Fruit fly (Drosophila melanogaster) whole organism, embryonic: ENCODE measurements around the gene CG43338.
A peak's percentile ranks its signal among the peaks of the same experiment; 100 is the strongest.

Experiments
- Asciz ChIP-seq: fragments of 200-800 bp; sonication (Bioruptor generic); optimal IDR thresholded peaks from 2 replicates; lab custom pipeline; 2017; ENCODE audit warnings: missing biosample characterization, mild to moderate bottlenecking, missing genetic modification characterization, missing genetic modification reagents
- Atf-2 ChIP-seq: fragments of 200-800 bp; sonication (Bioruptor generic); optimal IDR thresholded peaks from 2 replicates; lab custom pipeline; 2016; ENCODE audit warnings: missing biosample characterization, missing genetic modification characterization
- BtbVII ChIP-seq: fragments of 200-800 bp; sonication (Bioruptor generic); optimal IDR thresholded peaks from 3 replicates; lab custom pipeline; 2017; ENCODE audit warnings: missing biosample characterization, mild to moderate bottlenecking, missing genetic modification characterization
- CG1024 ChIP-seq: fragments of 200-800 bp; sonication (Bioruptor generic); IDR thresholded peaks from 2 replicates; pipeline ENCODE4 v1.3.6; 2022; ENCODE audit warnings: missing biosample characterization, missing genetic modification characterization
- CG11504 ChIP-seq: fragments of 200-800 bp; sonication (Bioruptor generic); optimal IDR thresholded peaks from 3 replicates; lab custom pipeline; 2019; ENCODE audit warnings: missing biosample characterization, mild to moderate bottlenecking, missing genetic modification characterization, moderate library complexity
- CG12155 ChIP-seq: fragments of 200-800 bp; sonication (Bioruptor generic); optimal IDR thresholded peaks from 3 replicates; lab custom pipeline; 2016; ENCODE audit warnings: missing biosample characterization, missing genetic modification characterization
- CG14667 ChIP-seq: fragments of 200-800 bp; sonication (Bioruptor generic); IDR thresholded peaks from 2 replicates; pipeline ENCODE4 v1.3.6; 2022; ENCODE audit warnings: missing biosample characterization, missing genetic modification characterization
- CG15269 ChIP-seq: fragments of 200-800 bp; sonication (Bioruptor generic); optimal IDR thresholded peaks from 2 replicates; lab custom pipeline; 2018; ENCODE audit warnings: missing biosample characterization, mild to moderate bottlenecking, missing genetic modification characterization, moderate library complexity
- CG17829 ChIP-seq: fragments of 200-800 bp; optimal IDR thresholded peaks from 2 replicates; lab custom pipeline; 2019; ENCODE audit warnings: missing biosample characterization, mild to moderate bottlenecking, missing genetic modification characterization, moderate library complexity
- CG2120 ChIP-seq: fragments of 200-800 bp; sonication (Bioruptor generic); optimal IDR thresholded peaks from 3 replicates; lab custom pipeline; 2016; ENCODE audit warnings: missing biosample characterization, missing genetic modification characterization
- CG2712 ChIP-seq: fragments of 200-800 bp; optimal IDR thresholded peaks from 3 replicates; lab custom pipeline; 2019; ENCODE audit warnings: missing biosample characterization, mild to moderate bottlenecking, missing genetic modification characterization, moderate library complexity
- CG31365 ChIP-seq: fragments of 200-800 bp; sonication (Bioruptor generic); optimal IDR thresholded peaks from 2 replicates; lab custom pipeline; 2018; ENCODE audit warnings: missing biosample characterization, mild to moderate bottlenecking, missing genetic modification characterization
- CG31441 ChIP-seq: fragments of 200-800 bp; sonication (Bioruptor generic); IDR thresholded peaks from 2 replicates; pipeline ENCODE4 v1.3.6; 2022; ENCODE audit warnings: missing biosample characterization, missing genetic modification characterization
- CG4820 ChIP-seq: fragments of 200-800 bp; sonication (Bioruptor generic); optimal IDR thresholded peaks from 3 replicates; lab custom pipeline; 2016; ENCODE audit warnings: missing biosample characterization, missing genetic modification characterization
- CG7357 ChIP-seq: fragments of 200-800 bp; sonication (Bioruptor generic); IDR thresholded peaks from 3 replicates; pipeline ENCODE4 v1.3.6; 2022; ENCODE audit warnings: missing biosample characterization, missing genetic modification characterization
- CG7372 ChIP-seq: fragments of 200-800 bp; sonication (Bioruptor generic); IDR thresholded peaks from 2 replicates; pipeline ENCODE4 v1.3.6; 2022; ENCODE audit warnings: missing biosample characterization, missing genetic modification characterization
- CG9797 ChIP-seq: fragments of 200-800 bp; sonication (Bioruptor generic); optimal IDR thresholded peaks from 3 replicates; lab custom pipeline; 2018; ENCODE audit warnings: missing biosample characterization, mild to moderate bottlenecking, missing genetic modification characterization
- CHES-1-like ChIP-seq: fragments of 200-800 bp; sonication (Bioruptor generic); optimal IDR thresholded peaks from 2 replicates; lab custom pipeline; 2016; ENCODE audit warnings: missing biosample characterization, missing genetic modification characterization
- D19B ChIP-seq: fragments of 200-800 bp; sonication (Bioruptor generic); optimal IDR thresholded peaks from 2 replicates; lab custom pipeline; 2017; ENCODE audit warnings: missing biosample characterization, mild to moderate bottlenecking, missing genetic modification characterization
- Dbx ChIP-seq: fragments of 200-800 bp; sonication (Bioruptor generic); IDR thresholded peaks from 3 replicates; pipeline ENCODE4 v1.3.6; 2022; ENCODE audit warnings: missing biosample characterization, missing genetic modification characterization
- Dip3 ChIP-seq: fragments of 200-800 bp; sonication (Bioruptor generic); optimal IDR thresholded peaks from 3 replicates; lab custom pipeline; 2016; ENCODE audit warnings: missing biosample characterization, missing genetic modification characterization
- E2f1 ChIP-seq: fragments of 200-800 bp; sonication (Bioruptor generic); IDR thresholded peaks from 2 replicates; pipeline ENCODE4 v1.3.6; 2022; ENCODE audit warnings: missing biosample characterization, missing genetic modification characterization
- E2f2 ChIP-seq: fragments of 200-800 bp; sonication (Bioruptor generic); IDR thresholded peaks from 2 replicates; pipeline ENCODE4 v1.3.6; 2022; ENCODE audit warnings: missing biosample characterization, missing genetic modification characterization
- Eip74EF ChIP-seq, 2 experiments: fragments of 200-800 bp in 1 of 2; fragments of >200 bp in 1 of 2; sonication (Bioruptor generic) in 1 of 2; optimal IDR thresholded peaks; 2 replicates each; lab custom pipeline; 2017 to 2019; ENCODE audit warnings: missing biosample characterization in 2 of 2, missing genetic modification characterization in 2 of 2, mild to moderate bottlenecking in 1 of 2, moderate library complexity in 1 of 2
- Fer1 ChIP-seq: fragments of 200-800 bp; sonication (Bioruptor generic); optimal IDR thresholded peaks from 2 replicates; lab custom pipeline; 2017; ENCODE audit warnings: missing biosample characterization, mild to moderate bottlenecking, missing genetic modification characterization
- Gug ChIP-seq: fragments of 200-800 bp; sonication (Bioruptor generic); IDR thresholded peaks from 4 replicates; pipeline ENCODE4 v1.3.6; 2022; ENCODE audit warnings: missing biosample characterization, missing genetic modification characterization
- HLHmδ ChIP-seq: fragments of 200-800 bp; sonication (Bioruptor generic); optimal IDR thresholded peaks from 2 replicates; lab custom pipeline; 2018; ENCODE audit warnings: missing biosample characterization, mild to moderate bottlenecking, missing genetic modification characterization, moderate library complexity
- Hr51 ChIP-seq, 2 experiments: fragments of 200-800 bp; sonication (Bioruptor generic); optimal IDR thresholded peaks; 2 replicates in 1 of 2; 3 replicates in 1 of 2; lab custom pipeline; 2016 to 2018; ENCODE audit warnings: missing biosample characterization in 2 of 2, missing genetic modification characterization in 2 of 2, mild to moderate bottlenecking in 1 of 2, moderate library complexity in 1 of 2
- MTF-1 ChIP-seq: fragments of 200-800 bp; sonication (Bioruptor generic); optimal IDR thresholded peaks from 2 replicates; lab custom pipeline; 2018; ENCODE audit warnings: missing biosample characterization, mild to moderate bottlenecking, missing genetic modification characterization, borderline replicate concordance
- Mes4 ChIP-seq: fragments of 200-800 bp; sonication (Bioruptor generic); optimal IDR thresholded peaks from 2 replicates; lab custom pipeline; 2016; ENCODE audit warnings: missing biosample characterization, missing genetic modification characterization
- NK7.1 ChIP-seq: fragments of 200-800 bp; sonication (Bioruptor generic); optimal IDR thresholded peaks from 3 replicates; lab custom pipeline; 2016; ENCODE audit warnings: missing biosample characterization, missing genetic modification characterization
- Rx ChIP-seq: fragments of 200-800 bp; sonication (Bioruptor generic); IDR thresholded peaks from 2 replicates; pipeline ENCODE4 v1.3.6; 2022; ENCODE audit warnings: missing biosample characterization, missing genetic modification characterization
- Sox100B ChIP-seq: fragments of 200-800 bp; sonication (Bioruptor generic); optimal IDR thresholded peaks from 3 replicates; lab custom pipeline; 2018; ENCODE audit warnings: missing biosample characterization, mild to moderate bottlenecking, missing genetic modification characterization
- Ssrp ChIP-seq: fragments of 200-800 bp; sonication (Bioruptor generic); optimal IDR thresholded peaks from 2 replicates; lab custom pipeline; 2018; ENCODE audit warnings: missing biosample characterization, mild to moderate bottlenecking, missing genetic modification characterization, moderate library complexity
- amos ChIP-seq: fragments of 200-800 bp; sonication (Bioruptor generic); IDR thresholded peaks from 2 replicates; pipeline ENCODE4 v1.3.6; 2022; ENCODE audit warnings: missing biosample characterization, missing genetic modification characterization; ENCODE audit not compliant: partially characterized antibody
- bowl ChIP-seq: fragments of 200-800 bp; sonication (Bioruptor generic); IDR thresholded peaks from 2 replicates; pipeline ENCODE4 v1.3.6; 2022; ENCODE audit warnings: missing biosample characterization, missing genetic modification characterization
- cato ChIP-seq: fragments of 200-800 bp; sonication (Bioruptor generic); optimal IDR thresholded peaks from 2 replicates; lab custom pipeline; 2016; ENCODE audit warnings: missing biosample characterization, missing genetic modification characterization, borderline replicate concordance
- cg ChIP-seq: fragments of 200-800 bp; sonication (Bioruptor generic); optimal IDR thresholded peaks from 3 replicates; lab custom pipeline; 2019; ENCODE audit warnings: missing biosample characterization, mild to moderate bottlenecking, missing genetic modification characterization, moderate library complexity
- croc ChIP-seq: fragments of 200-800 bp; sonication (Bioruptor generic); conservative IDR thresholded peaks from 3 replicates; pipeline ENCODE4 v1.3.6; 2022; ENCODE audit warnings: missing biosample characterization, missing genetic modification characterization
- da ChIP-seq: fragments of 200-800 bp; sonication (Bioruptor generic); optimal IDR thresholded peaks from 2 replicates; lab custom pipeline; 2016; ENCODE audit warnings: missing biosample characterization, missing genetic modification characterization
- dati ChIP-seq: fragments of 200-800 bp; sonication (Bioruptor generic); IDR thresholded peaks from 2 replicates; pipeline ENCODE4 v1.3.6; 2022; ENCODE audit warnings: missing biosample characterization, missing genetic modification characterization
- dpn ChIP-seq, 2 experiments: fragments of 200-800 bp; sonication (Bioruptor generic); optimal IDR thresholded peaks; 3 replicates each; lab custom pipeline; 2016; ENCODE audit warnings: missing biosample characterization in 2 of 2, missing genetic modification characterization in 2 of 2
- esg ChIP-seq: fragments of 200-800 bp; sonication (Bioruptor generic); conservative IDR thresholded peaks from 2 replicates; pipeline ENCODE4 v1.3.6; 2022; ENCODE audit warnings: missing biosample characterization, missing genetic modification characterization
- gem ChIP-seq: fragments of 200-800 bp; sonication (Bioruptor generic); optimal IDR thresholded peaks from 2 replicates; lab custom pipeline; 2019; ENCODE audit warnings: missing biosample characterization, mild to moderate bottlenecking, missing genetic modification characterization, moderate library complexity
- nerfin-1 ChIP-seq: fragments of 200-800 bp; sonication (Bioruptor generic); optimal IDR thresholded peaks from 3 replicates; lab custom pipeline; 2019; ENCODE audit warnings: missing biosample characterization, mild to moderate bottlenecking, missing genetic modification characterization, moderate library complexity
- pita ChIP-seq: fragments of 200-800 bp; sonication (Bioruptor generic); optimal IDR thresholded peaks from 2 replicates; lab custom pipeline; 2017; ENCODE audit warnings: missing biosample characterization, mild to moderate bottlenecking, missing genetic modification characterization
- pzg ChIP-seq: fragments of 200-800 bp; sonication (Bioruptor generic); optimal IDR thresholded peaks from 3 replicates; lab custom pipeline; 2018; ENCODE audit warnings: missing biosample characterization, mild to moderate bottlenecking, missing genetic modification characterization, moderate library complexity
- ranshi ChIP-seq: fragments of 200-800 bp; sonication (Bioruptor generic); IDR thresholded peaks from 2 replicates; pipeline ENCODE4 v1.3.6; 2022; ENCODE audit warnings: missing biosample characterization, missing genetic modification characterization
- tap ChIP-seq: fragments of 200-800 bp; optimal IDR thresholded peaks from 3 replicates; lab custom pipeline; 2019; ENCODE audit warnings: missing biosample characterization, mild to moderate bottlenecking, missing genetic modification characterization, moderate library complexity
- toy ChIP-seq: fragments of 200-800 bp; sonication (Bioruptor generic); IDR thresholded peaks from 2 replicates; pipeline ENCODE4 v1.3.6; 2022; ENCODE audit warnings: missing biosample characterization, missing genetic modification characterization
- z ChIP-seq: fragments of 200-800 bp; sonication (Bioruptor generic); IDR thresholded peaks from 3 replicates; pipeline ENCODE4 v1.3.6; 2022; ENCODE audit warnings: missing biosample characterization, missing genetic modification characterization

The CG43338 gene

dm6 chr2L:18695404-18695804, 24.4 kb upstream of the CG43338 start, which contains the start of the genes CG10383 and CG10338 (continued):
- TF ChIP-seq Ssrp (peak; percentile 72), cg (GFP tag; lab: Kevin White, UChicago) (no peak), CG15269 (tag; lab: Kevin White, UChicago) (peak; percentile 76), z (GFP tag; lab: Robert Waterston, UW) (no peak), Hr51 (GFP tag; optimal IDR thresholded peaks at IDR 0.05; lab: Kevin White, UChicago) (peak; percentile 80 to 85), Eip74EF (GFP tag; optimal IDR thresholded peaks at IDR 0.05; lab: Kevin White, UChicago) (peak in 1 of 2 experiments; percentile 63), CG17829 (tag; lab: Kevin White, UChicago) (peak; percentile 75), CG1024 (peak; percentile 83), CG14667 (GFP tag; lab: Robert Waterston, UW) (peak; percentile 84), HLHmδ (no peak), Asciz (peak; percentile 58), pzg (GFP tag; lab: Kevin White, UChicago) (peak; percentile 90), ranshi (peak; percentile 90), CG7372 (GFP tag; lab: Robert Waterston, UW) (peak; percentile 84), dati (peak; percentile 78), NK7.1 (peak; percentile 73), E2f2 (GFP tag; lab: Robert Waterston, UW) (peak; percentile 78), tap (tag; lab: Kevin White, UChicago) (peak; percentile 31), cato (GFP tag; lab: Kevin White, UChicago) (peak; percentile 69), MTF-1 (peak; percentile 53), Atf-2 (GFP tag; lab: Kevin White, UChicago) (peak; percentile 91), nerfin-1 (tag; lab: Kevin White, UChicago) (peak; percentile 57), Fer1 (GFP tag; lab: Kevin White, UChicago) (peak; percentile 81), esg (GFP tag; lab: Robert Waterston, UW) (peak; percentile 87), CG7357 (GFP tag; lab: Robert Waterston, UW) (peak; percentile 65; the same call in 2 of the 3 replicates), CHES-1-like (peak; percentile 93), da (GFP tag; lab: Kevin White, UChicago) (peak; percentile 89), Mes4 (GFP tag; lab: Kevin White, UChicago) (peak; percentile 70), Dbx (GFP tag; lab: Robert Waterston, UW) (peak; percentile 92), gem (tag; lab: Kevin White, UChicago) (peak; percentile 87), Rx (GFP tag; lab: Robert Waterston, UW) (peak; percentile 90), amos (no peak; the same call in 1 of the 2 replicates), E2f1 (GFP tag; lab: Robert Waterston, UW) (peak; percentile 89), Dip3 (GFP tag; lab: Kevin White, UChicago) (peak; percentile 91), CG12155 (GFP tag; lab: Kevin White, UChicago) (peak; percentile 92), D19B (GFP tag; lab: Kevin White, UChicago) (peak; percentile 41), toy (peak; percentile 76), CG2120 (GFP tag; lab: Kevin White, UChicago) (peak; percentile 96), CG31441 (GFP tag; lab: Robert Waterston, UW) (peak; percentile 71), CG9797 (GFP tag; lab: Kevin White, UChicago) (peak; percentile 93), Sox100B (peak; percentile 41), dpn (GFP tag; optimal IDR thresholded peaks at IDR 0.05; lab: Kevin White, UChicago) (peak; percentile 89 to 93), Gug (peak; percentile 93), CG2712 (tag; lab: Kevin White, UChicago) (peak; percentile 83), bowl (peak; percentile 79), CG31365 (peak; percentile 60), pita (GFP tag; lab: Kevin White, UChicago) (no peak), CG4820 (GFP tag; lab: Kevin White, UChicago) (peak; percentile 66), CG11504 (peak; percentile 70), croc (GFP tag; lab: Robert Waterston, UW) (peak; percentile 66), BtbVII (GFP tag; lab: Kevin White, UChicago) (peak; percentile 65)
